Fruit fly (Drosophila melanogaster) whole organism, wandering third instar larva: Measurements from ENCODE around the gene mri.

Source experiments
- Abd-B ChIP-seq: fragments of >200 bp; optimal IDR thresholded peaks from 2 replicates; lab custom pipeline; 2017; ENCODE audit warnings: missing biosample characterization, missing genetic modification characterization
- CG32264 ChIP-seq: fragments of 200-800 bp; sonication (Bioruptor generic); optimal IDR thresholded peaks from 2 replicates; lab custom pipeline; 2016; ENCODE audit warnings: missing biosample characterization, missing genetic modification characterization
- CG9705 ChIP-seq: fragments of 200-800 bp; sonication (Bioruptor generic); optimal IDR thresholded peaks from 2 replicates; lab custom pipeline; 2018; ENCODE audit warnings: missing biosample characterization, mild to moderate bottlenecking, missing genetic modification characterization
- CrebA ChIP-seq: fragments of 200-800 bp; sonication (Bioruptor generic); optimal IDR thresholded peaks from 2 replicates; lab custom pipeline; 2016; ENCODE audit warnings: missing biosample characterization, mild to moderate bottlenecking, missing genetic modification characterization, borderline replicate concordance
- Dfd ChIP-seq: fragments of >200 bp; optimal IDR thresholded peaks from 2 replicates; lab custom pipeline; 2017; ENCODE audit warnings: missing biosample characterization, missing genetic modification characterization
- Dif ChIP-seq: fragments of 200-275, 200-300 bp; sonication (Bioruptor generic); optimal IDR thresholded peaks from 2 replicates; lab custom pipeline; 2018; ENCODE audit warnings: missing biosample characterization, missing genetic modification characterization; ENCODE audit not compliant: partially characterized antibody
- GATAd ChIP-seq: sonication (Bioruptor generic); optimal IDR thresholded peaks from 2 replicates; lab custom pipeline; 2016; ENCODE audit warnings: missing biosample characterization, missing genetic modification characterization
- HLH106 ChIP-seq: fragments of 200-800 bp; optimal IDR thresholded peaks from 3 replicates; lab custom pipeline; 2019; ENCODE audit warnings: missing biosample characterization, mild to moderate bottlenecking, missing genetic modification characterization, moderate library complexity
- Hnf4 ChIP-seq: fragments of 200-800 bp; sonication (Bioruptor generic); optimal IDR thresholded peaks from 2 replicates; lab custom pipeline; 2016; ENCODE audit warnings: missing biosample characterization, mild to moderate bottlenecking, missing genetic modification characterization
- Hr78 ChIP-seq: fragments of >200 bp; optimal IDR thresholded peaks from 2 replicates; lab custom pipeline; 2017; ENCODE audit warnings: missing biosample characterization, missing genetic modification characterization
- Hr83 ChIP-seq: fragments of 200-300 bp; sonication (Bioruptor generic); optimal IDR thresholded peaks from 2 replicates; lab custom pipeline; 2016; ENCODE audit warnings: missing biosample characterization, mild to moderate bottlenecking, missing genetic modification characterization, moderate library complexity; ENCODE audit not compliant: poor library complexity, severe bottlenecking
- Jra ChIP-seq: sonication (Bioruptor generic); optimal IDR thresholded peaks from 2 replicates; lab custom pipeline; 2016; ENCODE audit warnings: missing biosample characterization, missing genetic modification characterization
- Mio ChIP-seq: sonication (Bioruptor generic); optimal IDR thresholded peaks from 2 replicates; lab custom pipeline; 2016; ENCODE audit warnings: missing biosample characterization, missing genetic modification characterization
- Myc ChIP-seq: fragments of >200 bp; optimal IDR thresholded peaks from 2 replicates; lab custom pipeline; 2017
- N ChIP-seq: fragments of >200 bp; optimal IDR thresholded peaks from 2 replicates; lab custom pipeline; 2018; ENCODE audit warnings: missing biosample characterization, missing external identifiers, missing genetic modification characterization
- OdsH ChIP-seq: fragments of 200-800 bp; sonication (Bioruptor generic); optimal IDR thresholded peaks from 2 replicates; lab custom pipeline; 2016; ENCODE audit warnings: missing biosample characterization, mild to moderate bottlenecking, missing genetic modification characterization
- Rel ChIP-seq, 2 experiments: fragments of 200-800 bp; sonication (Bioruptor generic) in 1 of 2; optimal IDR thresholded peaks; 2 replicates in 1 of 2; 3 replicates in 1 of 2; lab custom pipeline; 2016 to 2019; ENCODE audit warnings: mild to moderate bottlenecking in 2 of 2, missing biosample characterization in 2 of 2, missing genetic modification characterization in 2 of 2, moderate library complexity in 1 of 2
- Sp1 ChIP-seq: fragments of 200-800 bp; sonication (Bioruptor generic); optimal IDR thresholded peaks from 3 replicates; lab custom pipeline; 2019; ENCODE audit warnings: missing biosample characterization, mild to moderate bottlenecking, missing genetic modification characterization, moderate library complexity
- Vsx2 ChIP-seq: fragments of 200-300, 225-300 bp; sonication (Bioruptor generic); optimal IDR thresholded peaks from 2 replicates; lab custom pipeline; 2018; ENCODE audit warnings: missing biosample characterization, missing genetic modification characterization; ENCODE audit not compliant: partially characterized antibody
- br ChIP-seq: fragments of 200-800 bp; sonication (Bioruptor generic); optimal IDR thresholded peaks from 2 replicates; lab custom pipeline; 2016; ENCODE audit warnings: missing biosample characterization, missing genetic modification characterization
- brk ChIP-seq: fragments of 200-800 bp; sonication (Bioruptor generic); optimal IDR thresholded peaks from 2 replicates; lab custom pipeline; 2016; ENCODE audit warnings: missing biosample characterization, mild to moderate bottlenecking, missing genetic modification characterization
- dl ChIP-seq, 2 experiments: fragments of 175-275, 200-275 bp in 1 of 2; fragments of 200-275 bp in 1 of 2; sonication (Bioruptor generic); optimal IDR thresholded peaks; lab custom pipeline; 2018; ENCODE audit warnings: mild to moderate bottlenecking in 2 of 2, missing biosample characterization in 2 of 2, missing genetic modification characterization in 2 of 2, moderate library complexity in 2 of 2; ENCODE audit not compliant: partially characterized antibody in 2 of 2, insufficient read depth in 1 of 2
- dmrt93B ChIP-seq: fragments of 200-800 bp; sonication (Bioruptor generic); optimal IDR thresholded peaks from 2 replicates; lab custom pipeline; 2018; ENCODE audit warnings: missing biosample characterization, mild to moderate bottlenecking, missing genetic modification characterization
- dsf ChIP-seq: sonication (Bioruptor generic); optimal IDR thresholded peaks from 2 replicates; lab custom pipeline; 2016; ENCODE audit warnings: missing biosample characterization, missing genetic modification characterization, borderline replicate concordance
- ey ChIP-seq: fragments of 200-800 bp; sonication (Bioruptor generic); optimal IDR thresholded peaks from 2 replicates; lab custom pipeline; 2016; ENCODE audit warnings: missing biosample characterization, missing genetic modification characterization
- foxo ChIP-seq, 2 experiments: fragments of 200-800 bp; sonication (Bioruptor generic); optimal IDR thresholded peaks; 2 replicates in 1 of 2; 3 replicates in 1 of 2; lab custom pipeline; 2016 to 2017; ENCODE audit warnings: missing biosample characterization in 2 of 2, missing genetic modification characterization in 2 of 2
- jim ChIP-seq: fragments of 175-275, 200-325 bp; sonication (Bioruptor generic); optimal IDR thresholded peaks from 2 replicates; lab custom pipeline; 2016; ENCODE audit warnings: missing biosample characterization, mild to moderate bottlenecking, missing genetic modification characterization
- lola ChIP-seq: fragments of >200 bp; optimal IDR thresholded peaks from 2 replicates; lab custom pipeline; 2017; ENCODE audit warnings: missing biosample characterization, missing genetic modification characterization
- pan ChIP-seq: fragments of >200 bp; optimal IDR thresholded peaks from 2 replicates; lab custom pipeline; 2017
- rgr ChIP-seq: fragments of 200-800 bp; sonication (Bioruptor generic); optimal IDR thresholded peaks from 3 replicates; lab custom pipeline; 2016; ENCODE audit warnings: missing biosample characterization, mild to moderate bottlenecking, missing genetic modification characterization
- sage ChIP-seq: fragments of 200-800 bp; sonication (Bioruptor generic); optimal IDR thresholded peaks from 2 replicates; lab custom pipeline; 2016; ENCODE audit warnings: missing biosample characterization, mild to moderate bottlenecking, missing genetic modification characterization
- sv ChIP-seq: fragments of 200-800 bp; sonication (Bioruptor generic); optimal IDR thresholded peaks from 3 replicates; lab custom pipeline; 2016; ENCODE audit warnings: missing biosample characterization, missing genetic modification characterization
- usp ChIP-seq: fragments of >200 bp; optimal IDR thresholded peaks from 2 replicates; lab custom pipeline; 2017; ENCODE audit warnings: missing biosample characterization, missing genetic modification characterization
- woc ChIP-seq: sonication (Bioruptor generic); optimal IDR thresholded peaks from 2 replicates; lab custom pipeline; 2016; ENCODE audit warnings: missing biosample characterization, mild to moderate bottlenecking, missing genetic modification characterization

The mri gene

DNA sequence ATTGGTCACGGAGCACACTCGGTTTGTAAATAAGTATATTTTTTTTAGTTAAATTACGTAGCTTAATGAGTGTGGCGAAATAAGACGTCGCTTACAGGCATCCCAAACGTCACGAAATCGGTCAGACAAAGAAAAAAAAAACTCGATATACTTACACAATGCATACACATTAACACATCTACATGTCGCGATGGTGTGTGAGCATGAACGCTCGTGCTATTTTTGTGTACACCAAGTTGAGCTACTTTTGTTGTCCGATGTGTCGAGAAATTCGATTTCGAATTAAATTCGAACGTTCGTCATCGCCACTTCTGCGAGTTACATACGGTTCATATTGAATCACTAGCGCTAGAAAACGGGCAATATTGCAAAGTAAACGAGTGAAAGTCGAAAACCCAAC is 25.1 kb downstream of the mri start:
- TF ChIP-seq brk (peak; percentile 30), CG32264 (GFP tag; lab: Kevin White, UChicago) (peak; percentile 18), sage (GFP tag; lab: Kevin White, UChicago) (peak; percentile 39), woc (GFP tag; lab: Kevin White, UChicago) (peak; percentile 14), rgr (GFP tag; lab: Kevin White, UChicago) (no peak), Hr83 (GFP tag; lab: Kevin White, UChicago) (peak; percentile 7)
- TF ChIP-seq, all 38 proteins: peak for 5

DNA sequence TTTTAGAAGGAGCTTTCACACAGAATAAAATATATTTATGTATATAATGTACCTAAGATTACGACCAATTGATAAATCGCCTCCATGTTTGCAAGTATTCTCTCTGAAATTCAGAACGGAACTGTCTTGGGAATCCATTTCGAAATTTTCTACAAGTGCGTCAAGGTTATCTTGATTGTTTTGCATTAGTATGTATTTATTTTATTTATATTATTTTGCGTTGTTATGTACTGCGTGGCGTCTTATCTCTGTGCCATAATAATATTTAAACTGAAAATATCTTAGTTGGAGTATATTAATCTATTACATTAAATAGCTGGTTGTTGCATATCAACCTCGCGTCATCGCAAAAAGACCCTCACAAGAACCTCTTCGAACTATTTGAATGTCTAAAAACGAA is 31.5 kb downstream of the mri start, which contains the start of gene CG42846:
CG42846 (minus strand) TSS at position 101 of the 400 bp plus-strand sequence.
- TF ChIP-seq br (no peak), Rel (GFP tag; optimal IDR thresholded peaks at IDR 0.05; lab: Kevin White, UChicago) (no peak), Rel (tag; optimal IDR thresholded peaks at IDR 0.05; lab: Kevin White, UChicago) (peak; percentile 67), pan (lab: Kevin White, UChicago) (no peak), sage (GFP tag; lab: Kevin White, UChicago) (peak; percentile 0)
- TF ChIP-seq, all 38 proteins: peak for 2

DNA sequence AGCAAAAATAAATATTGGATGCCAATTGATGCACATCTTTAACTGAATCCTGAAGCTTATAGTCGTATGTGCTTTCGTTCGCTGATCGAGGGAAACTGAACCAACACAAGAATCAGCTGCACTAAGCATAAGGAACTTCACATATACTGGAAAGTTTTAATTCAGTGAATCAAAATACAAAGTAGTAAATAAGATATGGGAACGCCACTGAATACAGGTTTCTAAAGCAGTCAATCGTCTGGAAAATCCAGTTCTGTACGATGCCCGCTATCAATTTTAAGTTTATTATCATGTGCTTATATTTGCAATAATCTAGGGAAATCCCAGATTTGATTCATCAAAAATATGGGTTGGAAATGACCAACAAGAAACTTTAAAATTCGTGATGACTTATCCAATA is 32.3 kb downstream of the mri start, which contains the start of gene CG34454:
CG34454 (minus strand) TSS at position 84 of the 400 bp plus-strand sequence.
- TF ChIP-seq CG9705 (GFP tag; lab: Kevin White, UChicago), result no peak
- no peak for TF ChIP-seq N (GFP tag; lab: Kevin White, UChicago)
- TF ChIP-seq dl (GFP tag; optimal IDR thresholded peaks at IDR 0.05; lab: Kevin White, UChicago; ENCODE audit: insufficient read depth in 1 of 2, partially characterized antibody in 2 of 2), result no peak
- TF ChIP-seq, all 38 proteins: peak for 0

DNA sequence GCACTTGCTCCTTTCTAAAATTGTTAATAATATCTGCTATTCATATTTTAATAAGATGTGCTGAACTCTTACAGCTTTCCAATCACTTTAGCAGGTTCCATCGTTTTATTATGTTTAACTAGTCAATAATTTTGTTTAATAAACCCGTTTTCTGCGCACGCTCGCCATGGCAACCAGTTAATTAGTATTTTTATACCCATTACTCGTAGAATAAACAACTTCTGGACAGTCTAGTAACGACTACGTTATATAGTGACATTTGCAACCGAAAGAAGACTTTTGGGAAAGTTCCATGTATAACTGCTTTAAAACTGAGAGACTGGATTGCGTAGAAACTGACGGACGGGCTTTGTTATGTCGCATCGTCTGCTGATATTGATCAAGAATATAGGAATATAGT is 33.3 kb downstream of the mri start, which contains the start of gene CG34453:
CG34453 (minus strand) TSS at position 101 of the 400 bp plus-strand sequence.
- no peak for TF ChIP-seq Hnf4 (GFP tag; lab: Kevin White, UChicago)
- no peak for TF ChIP-seq brk
- no peak for TF ChIP-seq foxo (GFP tag; optimal IDR thresholded peaks at IDR 0.05; lab: Kevin White, UChicago)
- TF ChIP-seq Vsx2 (GFP tag; lab: Kevin White, UChicago), result no peak
- no peak for TF ChIP-seq pan (lab: Kevin White, UChicago)
- no peak for TF ChIP-seq Dif (GFP tag; lab: Kevin White, UChicago)
- no peak for TF ChIP-seq Dfd
- TF ChIP-seq Hr83 (GFP tag; lab: Kevin White, UChicago), result no peak
- TF ChIP-seq Hr78, result no peak
- TF ChIP-seq Sp1 (GFP tag; lab: Kevin White, UChicago), result no peak
- TF ChIP-seq rgr (GFP tag; lab: Kevin White, UChicago), result no peak
- no peak for TF ChIP-seq br
- no peak for TF ChIP-seq CG9705 (GFP tag; lab: Kevin White, UChicago)
- TF ChIP-seq CrebA, result no peak
- TF ChIP-seq sv (GFP tag; lab: Kevin White, UChicago), result no peak
- no peak for TF ChIP-seq GATAd (GFP tag; lab: Kevin White, UChicago)
- TF ChIP-seq dl (GFP tag; optimal IDR thresholded peaks at IDR 0.05; lab: Kevin White, UChicago; ENCODE audit: insufficient read depth in 1 of 2, partially characterized antibody in 2 of 2), result no peak

DNA sequence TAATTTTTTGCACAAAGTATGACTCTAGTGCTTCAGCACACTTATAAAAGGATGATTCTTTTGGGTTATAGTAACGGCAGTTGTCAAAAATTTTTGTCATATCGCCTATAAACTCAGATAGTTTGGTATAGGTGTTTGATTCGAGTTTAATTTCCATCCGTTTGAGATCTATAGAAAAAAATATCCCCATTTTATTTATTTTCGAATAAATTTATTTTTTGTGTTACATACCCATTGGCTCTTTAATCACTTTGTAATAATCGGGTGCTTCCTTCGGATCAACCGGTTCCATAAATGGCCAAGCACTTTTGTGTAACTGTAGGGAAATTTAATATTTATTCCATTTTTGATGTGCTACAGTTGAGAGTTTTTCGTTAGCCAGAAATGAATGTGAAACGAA is 34.4 kb downstream of the mri start:
- no peak for TF ChIP-seq Mio (GFP tag; lab: Kevin White, UChicago)
- no peak for TF ChIP-seq Jra
- no peak for TF ChIP-seq Vsx2 (GFP tag; lab: Kevin White, UChicago)
- TF ChIP-seq ey (GFP tag; lab: Kevin White, UChicago), result no peak
- no peak for TF ChIP-seq OdsH (GFP tag; lab: Kevin White, UChicago)
- TF ChIP-seq Hr78, result no peak
- TF ChIP-seq, all 38 proteins: peak for 0

DNA sequence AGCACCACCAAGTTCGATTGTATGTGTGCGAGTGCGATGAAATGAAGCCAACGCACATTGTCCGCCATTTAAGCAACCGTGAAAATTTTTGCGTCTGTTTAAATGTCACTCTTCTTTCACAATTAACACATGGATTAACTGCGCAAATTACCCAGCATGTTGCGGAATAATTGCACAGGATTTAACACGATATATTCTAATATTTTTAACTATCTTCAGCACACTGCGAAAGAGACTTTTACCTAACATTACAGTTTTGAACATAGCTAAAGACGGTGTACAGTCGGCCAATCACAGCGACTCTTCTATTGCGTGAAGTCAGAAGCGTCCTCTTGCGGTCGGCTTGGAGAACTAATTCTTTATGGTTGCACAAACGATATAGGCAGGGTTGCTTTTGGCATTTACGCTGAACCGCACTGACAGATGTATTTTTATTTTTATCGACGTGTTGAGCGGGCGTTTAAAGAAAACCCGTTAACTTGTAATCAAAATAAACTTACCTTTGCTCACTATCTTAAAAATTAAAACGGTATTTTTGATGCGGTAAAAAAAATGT is 46.7 kb downstream of the mri start:
- TF ChIP-seq dsf (GFP tag; lab: Kevin White, UChicago) (no peak), Abd-B (GFP tag; lab: Kevin White, UChicago) (no peak), ey (GFP tag; lab: Kevin White, UChicago) (peak; percentile 11), sage (GFP tag; lab: Kevin White, UChicago) (no peak), br (no peak), jim (GFP tag; lab: Kevin White, UChicago) (no peak), Hr78 (no peak), Sp1 (GFP tag; lab: Kevin White, UChicago) (no peak), lola (no peak), usp (GFP tag; lab: Kevin White, UChicago) (no peak), brk (no peak), Vsx2 (GFP tag; lab: Kevin White, UChicago) (peak; percentile 63), dmrt93B (no peak), rgr (GFP tag; lab: Kevin White, UChicago) (no peak), Myc (no peak), Dfd (no peak), HLH106 (tag; lab: Kevin White, UChicago) (no peak), Dif (GFP tag; lab: Kevin White, UChicago) (peak; percentile 68), Hnf4 (GFP tag; lab: Kevin White, UChicago) (peak; percentile 39), Mio (GFP tag; lab: Kevin White, UChicago) (no peak), dl (GFP tag; optimal IDR thresholded peaks at IDR 0.05; lab: Kevin White, UChicago; ENCODE audit: insufficient read depth in 1 of 2, partially characterized antibody in 2 of 2) (no peak), CG32264 (GFP tag; lab: Kevin White, UChicago) (peak; percentile 9), foxo (GFP tag; optimal IDR thresholded peaks at IDR 0.05; lab: Kevin White, UChicago) (no peak), Hr83 (GFP tag; lab: Kevin White, UChicago) (peak; percentile 57), CG9705 (GFP tag; lab: Kevin White, UChicago) (peak; percentile 30)
